Worm (Caenorhabditis elegans) whole organism, L4/young adult: Measurements from ENCODE around the gene ztf-28.

Source experiments
- W03F9.2 ChIP-seq: fragments of 150-350 bp; optimal IDR thresholded peaks from 2 replicates; lab custom pipeline; 2014; ENCODE audit warnings: missing biosample characterization, missing genetic modification characterization
- him-1 ChIP-seq: sonication (generic microtip); optimal IDR thresholded peaks from 2 replicates; lab custom pipeline; 2016; ENCODE audit warnings: missing genotype, missing genetic modification reagents, missing genetic modification characterization, missing compliant biosample characterization

ce11 chrV:2135323-2135722 lies 44.9 kb downstream of the ztf-28 start:
- TF ChIP-seq him-1 (tag; lab: Kevin White, UChicago) (peak; percentile 42), W03F9.2 (tag; lab: Kevin White, UChicago) (no peak)
